Fruit fly (Drosophila melanogaster) whole organism, embryonic: ENCODE measurements around the gene CG33158.

Source experiments
- CG11398 ChIP-seq: fragments of 200-800 bp; sonication (Bioruptor generic); optimal IDR thresholded peaks from 2 replicates; lab custom pipeline; 2016; ENCODE audit warnings: missing biosample characterization, missing genetic modification characterization
- CG15011 ChIP-seq: fragments of 200-800 bp; sonication (Bioruptor generic); optimal IDR thresholded peaks from 3 replicates; lab custom pipeline; 2018; ENCODE audit warnings: missing biosample characterization, mild to moderate bottlenecking, missing genetic modification characterization
- CG17385 ChIP-seq: fragments of 200-800 bp; sonication (Bioruptor generic); optimal IDR thresholded peaks from 3 replicates; lab custom pipeline; 2018; ENCODE audit warnings: missing biosample characterization, mild to moderate bottlenecking, missing genetic modification characterization
- CG31224 ChIP-seq: fragments of 200-800 bp; sonication (Bioruptor generic); IDR thresholded peaks from 2 replicates; pipeline ENCODE4 v1.3.6; 2022; ENCODE audit warnings: missing biosample characterization, missing genetic modification characterization
- CG31365 ChIP-seq: fragments of 200-800 bp; sonication (Bioruptor generic); optimal IDR thresholded peaks from 2 replicates; lab custom pipeline; 2018; ENCODE audit warnings: missing biosample characterization, mild to moderate bottlenecking, missing genetic modification characterization
- CG33557 ChIP-seq: fragments of 200-800 bp; sonication (Bioruptor generic); optimal IDR thresholded peaks from 2 replicates; lab custom pipeline; 2019; ENCODE audit warnings: missing biosample characterization, mild to moderate bottlenecking, missing genetic modification characterization, moderate library complexity
- CG3995 ChIP-seq: fragments of 200-800 bp; sonication (Bioruptor generic); optimal IDR thresholded peaks from 3 replicates; lab custom pipeline; 2016; ENCODE audit warnings: missing biosample characterization, missing genetic modification characterization
- CG4730 ChIP-seq: fragments of 200-800 bp; sonication (Bioruptor generic); IDR thresholded peaks from 2 replicates; pipeline ENCODE4 v1.3.6; 2022; ENCODE audit warnings: missing biosample characterization, missing genetic modification characterization
- CG7928 ChIP-seq: fragments of 200-800 bp; sonication (Bioruptor generic); optimal IDR thresholded peaks from 2 replicates; lab custom pipeline; 2017; ENCODE audit warnings: missing biosample characterization, mild to moderate bottlenecking, missing genetic modification characterization
- CG8290 ChIP-seq, 3 experiments: fragments of 200-800 bp; sonication (Bioruptor generic); optimal IDR thresholded peaks; 2 replicates each; lab custom pipeline; 2016 to 2019; ENCODE audit warnings: missing biosample characterization in 3 of 3, missing genetic modification characterization in 3 of 3, mild to moderate bottlenecking in 2 of 3, moderate library complexity in 1 of 3
- CG9609 ChIP-seq: fragments of 200-800 bp; sonication (Bioruptor generic); optimal IDR thresholded peaks from 3 replicates; lab custom pipeline; 2016; ENCODE audit warnings: missing biosample characterization, missing genetic modification characterization
- CTCF ChIP-seq: fragments of 200-800 bp; sonication (Bioruptor generic); optimal IDR thresholded peaks from 2 replicates; lab custom pipeline; 2017; ENCODE audit warnings: missing biosample characterization, mild to moderate bottlenecking, missing genetic modification characterization, moderate library complexity
- CoRest ChIP-seq: fragments of 200-800 bp; sonication (Bioruptor generic); optimal IDR thresholded peaks from 3 replicates; lab custom pipeline; 2018; ENCODE audit warnings: missing biosample characterization, mild to moderate bottlenecking, missing genetic modification characterization, moderate library complexity
- Deaf1 ChIP-seq: fragments of 200-800 bp; optimal IDR thresholded peaks from 3 replicates; lab custom pipeline; 2019; ENCODE audit warnings: missing biosample characterization, mild to moderate bottlenecking, missing genetic modification characterization, moderate library complexity
- Fer2 ChIP-seq: fragments of 200-800 bp; sonication (Bioruptor generic); optimal IDR thresholded peaks from 2 replicates; lab custom pipeline; 2018; ENCODE audit warnings: missing biosample characterization, mild to moderate bottlenecking, missing genetic modification characterization, moderate library complexity
- HLH54F ChIP-seq: fragments of 200-800 bp; sonication (Bioruptor generic); optimal IDR thresholded peaks from 3 replicates; lab custom pipeline; 2016; ENCODE audit warnings: missing biosample characterization, missing genetic modification characterization
- Hsf ChIP-seq: fragments of 200-800 bp; sonication (Bioruptor generic); optimal IDR thresholded peaks from 3 replicates; lab custom pipeline; 2016; ENCODE audit warnings: missing biosample characterization, missing genetic modification characterization
- Rfx ChIP-seq: fragments of 200-800 bp; sonication (Bioruptor generic); IDR thresholded peaks from 2 replicates; pipeline ENCODE4 v1.3.6; 2022; ENCODE audit warnings: missing biosample characterization, missing genetic modification characterization
- Xbp1 ChIP-seq: fragments of 200-800 bp; sonication (Bioruptor generic); optimal IDR thresholded peaks from 3 replicates; lab custom pipeline; 2016; ENCODE audit warnings: missing biosample characterization, mild to moderate bottlenecking, missing genetic modification characterization
- Xrp1 ChIP-seq: fragments of 200-800 bp; sonication (Bioruptor generic); IDR thresholded peaks from 2 replicates; pipeline ENCODE4 v1.3.6; 2022; ENCODE audit warnings: missing biosample characterization, missing genetic modification characterization
- abd-A ChIP-seq: fragments of 200-800 bp; sonication (Bioruptor generic); optimal IDR thresholded peaks from 3 replicates; lab custom pipeline; 2019; ENCODE audit warnings: missing biosample characterization, mild to moderate bottlenecking, missing genetic modification characterization, moderate library complexity
- bsh ChIP-seq, 2 experiments: fragments of 200-800 bp; sonication (Bioruptor generic); optimal IDR thresholded peaks; 2 replicates each; lab custom pipeline; 2017 to 2018; ENCODE audit warnings: mild to moderate bottlenecking in 2 of 2, missing biosample characterization in 2 of 2, missing genetic modification characterization in 2 of 2, moderate library complexity in 1 of 2
- btn ChIP-seq: fragments of 200-800 bp; sonication (Bioruptor generic); optimal IDR thresholded peaks from 2 replicates; lab custom pipeline; 2016; ENCODE audit warnings: missing biosample characterization, missing genetic modification characterization
- chinmo ChIP-seq: fragments of 200-800 bp; sonication (Bioruptor generic); IDR thresholded peaks from 4 replicates; pipeline ENCODE4 v1.3.6; 2022; ENCODE audit warnings: missing biosample characterization, missing genetic modification characterization; ENCODE audit not compliant: partially characterized antibody
- croc ChIP-seq: fragments of 200-800 bp; sonication (Bioruptor generic); conservative IDR thresholded peaks from 3 replicates; pipeline ENCODE4 v1.3.6; 2022; ENCODE audit warnings: missing biosample characterization, missing genetic modification characterization
- crol ChIP-seq: fragments of 200-800 bp; sonication (Bioruptor generic); IDR thresholded peaks from 2 replicates; pipeline ENCODE4 v1.3.6; 2022; ENCODE audit warnings: missing biosample characterization, missing genetic modification characterization
- cwo ChIP-seq: fragments of 200-800 bp; sonication (Bioruptor generic); optimal IDR thresholded peaks from 3 replicates; lab custom pipeline; 2017; ENCODE audit warnings: missing biosample characterization, missing genetic modification characterization, mild to moderate bottlenecking, moderate library complexity, missing genetic modification reagents
- dati ChIP-seq: fragments of 200-800 bp; sonication (Bioruptor generic); IDR thresholded peaks from 2 replicates; pipeline ENCODE4 v1.3.6; 2022; ENCODE audit warnings: missing biosample characterization, missing genetic modification characterization
- dimm ChIP-seq: fragments of 200-800 bp; sonication (Bioruptor generic); IDR thresholded peaks from 2 replicates; pipeline ENCODE4 v1.3.6; 2022; ENCODE audit warnings: missing biosample characterization, missing genetic modification characterization
- ems ChIP-seq: fragments of 200-800 bp; sonication (Bioruptor generic); optimal IDR thresholded peaks from 3 replicates; lab custom pipeline; 2016; ENCODE audit warnings: missing biosample characterization, missing genetic modification characterization
- eyg ChIP-seq: fragments of 200-800 bp; sonication (Bioruptor generic); optimal IDR thresholded peaks from 3 replicates; lab custom pipeline; 2016; ENCODE audit warnings: missing biosample characterization, missing genetic modification characterization
- fu2 ChIP-seq: fragments of 200-800 bp; sonication (Bioruptor generic); optimal IDR thresholded peaks from 2 replicates; lab custom pipeline; 2016; ENCODE audit warnings: missing biosample characterization, missing genetic modification characterization
- gcm2 ChIP-seq: fragments of 200-800 bp; sonication (Bioruptor generic); optimal IDR thresholded peaks from 2 replicates; lab custom pipeline; 2016; ENCODE audit warnings: missing biosample characterization, missing genetic modification characterization
- gfzf ChIP-seq: fragments of 200-800 bp; sonication (Bioruptor generic); optimal IDR thresholded peaks from 2 replicates; lab custom pipeline; 2016; ENCODE audit warnings: missing biosample characterization, mild to moderate bottlenecking, missing genetic modification characterization, moderate library complexity
- hbn ChIP-seq: fragments of 200-800 bp; sonication (Bioruptor generic); IDR thresholded peaks from 2 replicates; pipeline ENCODE4 v1.3.6; 2022; ENCODE audit warnings: missing biosample characterization, missing genetic modification characterization; ENCODE audit not compliant: partially characterized antibody
- ind ChIP-seq: fragments of 200-800 bp; sonication (Bioruptor generic); optimal IDR thresholded peaks from 3 replicates; lab custom pipeline; 2016; ENCODE audit warnings: missing biosample characterization, missing genetic modification characterization
- insv ChIP-seq, 2 experiments: fragments of 200-800 bp; sonication (Bioruptor generic); optimal IDR thresholded peaks; 3 replicates each; lab custom pipeline; 2016 to 2018; ENCODE audit warnings: missing biosample characterization in 2 of 2, missing genetic modification characterization in 2 of 2
- jumu ChIP-seq: fragments of 200-800 bp; sonication (Bioruptor generic); optimal IDR thresholded peaks from 3 replicates; lab custom pipeline; 2016; ENCODE audit warnings: missing biosample characterization, missing genetic modification characterization
- kay ChIP-seq: fragments of 200-800 bp; sonication (Bioruptor generic); optimal IDR thresholded peaks from 2 replicates; lab custom pipeline; 2016; ENCODE audit warnings: missing biosample characterization, missing genetic modification characterization
- lilli ChIP-seq: fragments of 200-800 bp; sonication (Bioruptor generic); optimal IDR thresholded peaks from 3 replicates; lab custom pipeline; 2016; ENCODE audit warnings: missing biosample characterization, missing genetic modification characterization
- nerfin-1 ChIP-seq: fragments of 200-800 bp; sonication (Bioruptor generic); optimal IDR thresholded peaks from 3 replicates; lab custom pipeline; 2019; ENCODE audit warnings: missing biosample characterization, mild to moderate bottlenecking, missing genetic modification characterization, moderate library complexity
- nom ChIP-seq: fragments of 200-800 bp; sonication (Bioruptor generic); optimal IDR thresholded peaks from 2 replicates; lab custom pipeline; 2017; ENCODE audit warnings: missing biosample characterization, missing genetic modification characterization, mild to moderate bottlenecking, moderate library complexity, missing genetic modification reagents
- onecut ChIP-seq: fragments of 200-800 bp; sonication (Bioruptor generic); IDR thresholded peaks from 2 replicates; pipeline ENCODE4 v1.3.6; 2022; ENCODE audit warnings: missing biosample characterization, missing genetic modification characterization
- pan ChIP-seq, 4 experiments: fragments of >200 bp in 3 of 4; fragments of 200-800 bp in 1 of 4; sonication (Bioruptor generic) in 1 of 4; optimal IDR thresholded peaks in 3 of 4; IDR thresholded peaks in 1 of 4; 2 replicates each; pipeline versions ENCODE4 v1.3.6 to Lab custom; 2017 to 2022; ENCODE audit warnings: missing biosample characterization in 2 of 4, missing genetic modification characterization in 2 of 4, mixed read lengths in 1 of 4
- row ChIP-seq: fragments of 200-800 bp; sonication (Bioruptor generic); IDR thresholded peaks from 3 replicates; pipeline ENCODE4 v1.3.6; 2022; ENCODE audit warnings: missing biosample characterization, missing genetic modification characterization
- sc ChIP-seq, 3 experiments: fragments of >200 bp in 2 of 3; fragments of 200-800 bp in 1 of 3; sonication (Bioruptor generic) in 1 of 3; optimal IDR thresholded peaks; 2 replicates in 2 of 3; 3 replicates in 1 of 3; lab custom pipeline; 2017; ENCODE audit warnings: mild to moderate bottlenecking in 1 of 3, missing biosample characterization in 1 of 3, missing genetic modification characterization in 1 of 3, missing genetic modification reagents in 1 of 3
- schlank ChIP-seq: fragments of 200-800 bp; sonication (Bioruptor generic); optimal IDR thresholded peaks from 2 replicates; lab custom pipeline; 2018; ENCODE audit warnings: missing biosample characterization, mild to moderate bottlenecking, missing genetic modification characterization
- sima ChIP-seq: fragments of 200-800 bp; sonication (Bioruptor generic); optimal IDR thresholded peaks from 2 replicates; lab custom pipeline; 2016; ENCODE audit warnings: missing biosample characterization, missing genetic modification characterization
- sob ChIP-seq: fragments of 200-800 bp; sonication (Bioruptor generic); IDR thresholded peaks from 2 replicates; pipeline ENCODE4 v1.3.6; 2022; ENCODE audit warnings: missing biosample characterization, missing genetic modification characterization
- vnd ChIP-seq: fragments of 200-800 bp; sonication (Bioruptor generic); IDR thresholded peaks from 3 replicates; pipeline ENCODE4 v1.3.6; 2022; ENCODE audit warnings: missing biosample characterization, missing genetic modification characterization; ENCODE audit not compliant: partially characterized antibody

Gene CG33158

DNA sequence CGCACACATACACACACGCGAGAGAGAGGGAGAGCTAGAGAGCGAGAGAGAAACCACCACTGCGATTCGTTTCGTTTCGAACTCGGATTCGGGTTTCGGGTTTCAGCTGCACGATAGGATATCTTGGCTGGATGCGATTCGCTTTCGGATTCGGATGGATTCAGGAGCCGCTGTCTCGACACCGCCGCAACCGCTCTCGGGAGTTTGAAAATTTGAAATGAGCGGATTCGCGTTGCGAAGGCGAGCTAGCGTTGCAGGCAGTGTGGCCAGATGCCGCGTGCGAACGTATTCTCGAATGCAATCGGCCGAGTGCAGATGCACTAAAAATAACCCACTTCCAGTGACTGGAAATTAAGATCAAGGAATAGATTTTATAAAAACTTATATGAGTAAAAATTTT lies 7.8 kb upstream of the CG33158 start, which contains the start of gene fax (continued):
- TF ChIP-seq pan (optimal IDR thresholded peaks at IDR 0.05; lab: Kevin White, UChicago) (no peak), pan (GFP tag; optimal IDR thresholded peaks at IDR 0.05 in 1 of 2, IDR thresholded peaks at IDR 0.05 in 1 of 2) (no peak), sc (optimal IDR thresholded peaks at IDR 0.05; lab: Kevin White, UChicago) (no peak), sc (GFP tag; optimal IDR thresholded peaks at IDR 0.05; lab: Kevin White, UChicago) (no peak), chinmo (GFP tag; lab: Robert Waterston, UW) (peak; percentile 96), CG8290 (GFP tag; optimal IDR thresholded peaks at IDR 0.05; lab: Kevin White, UChicago) (peak; percentile 52), CG8290 (tag; optimal IDR thresholded peaks at IDR 0.05; lab: Kevin White, UChicago) (peak; percentile 71 to 78), Hsf (no peak), CG31224 (GFP tag; lab: Robert Waterston, UW) (no peak), CG15011 (GFP tag; lab: Kevin White, UChicago) (no peak), CG7928 (GFP tag; lab: Kevin White, UChicago) (no peak), HLH54F (GFP tag; lab: Kevin White, UChicago) (no peak), eyg (GFP tag; lab: Kevin White, UChicago) (no peak), fu2 (no peak), Rfx (GFP tag; lab: Robert Waterston, UW) (peak; percentile 22; the same call in 1 of the 2 replicates), dimm (GFP tag; lab: Robert Waterston, UW) (no peak), Xrp1 (no peak; the same call in 1 of the 2 replicates), lilli (peak; percentile 4), hbn (no peak; the same call in none of the 2 replicates), CG17385 (GFP tag; lab: Kevin White, UChicago) (peak; percentile 51), CG11398 (no peak), Xbp1 (peak; percentile 3), CG3995 (GFP tag; lab: Kevin White, UChicago) (peak; percentile 84), ems (GFP tag; lab: Kevin White, UChicago) (no peak), abd-A (no peak), CoRest (peak; percentile 30), nerfin-1 (peak; percentile 45), sima (no peak), onecut (GFP tag; lab: Robert Waterston, UW) (peak; percentile 33; the same call in 1 of the 2 replicates), Deaf1 (tag; lab: Kevin White, UChicago) (peak; percentile 97), nom (peak; percentile 88), insv (GFP tag; optimal IDR thresholded peaks at IDR 0.05; lab: Kevin White, UChicago) (peak in 1 of 2 experiments; percentile 53), CG4730 (GFP tag; lab: Robert Waterston, UW) (no peak), gfzf (GFP tag; lab: Kevin White, UChicago) (peak; percentile 94), croc (GFP tag; lab: Robert Waterston, UW) (no peak), gcm2 (GFP tag; lab: Kevin White, UChicago) (no peak), kay (GFP tag; lab: Kevin White, UChicago) (no peak), row (GFP tag; lab: Robert Waterston, UW) (peak; percentile 46; the same call in 1 of the 3 replicates), dati (GFP tag; lab: Robert Waterston, UW) (no peak), vnd (no peak), CG9609 (GFP tag; lab: Kevin White, UChicago) (no peak), ind (GFP tag; lab: Kevin White, UChicago) (no peak), CG33557 (GFP tag; lab: Kevin White, UChicago) (peak; percentile 19), CG31365 (tag; lab: Kevin White, UChicago) (peak; percentile 59), crol (GFP tag; lab: Robert Waterston, UW) (no peak), jumu (no peak), btn (GFP tag; lab: Kevin White, UChicago) (no peak), schlank (no peak), sob (GFP tag; lab: Robert Waterston, UW) (peak; percentile 42; the same call in 1 of the 2 replicates), cwo (no peak), CTCF (GFP tag; lab: Kevin White, UChicago) (no peak), bsh (GFP tag; optimal IDR thresholded peaks at IDR 0.05; lab: Kevin White, UChicago) (peak in 1 of 2 experiments; percentile 66), Fer2 (tag; lab: Kevin White, UChicago) (no peak)
